Fruit fly (Drosophila melanogaster): ENCODE data around the gene Polr3D.

Polr3D gene

dm6 chr3L:18148418-18148973 is 39.1 kb upstream of the Polr3D start, which contains the start of gene CG7330 (continued):
- TF ChIP-seq Oli (tag; optimal IDR thresholded peaks at IDR 0.05) (peak; percentile 97), B-H2 (GFP tag; optimal IDR thresholded peaks at IDR 0.05) (peak; percentile 51), Dip2 (GFP tag; IDR thresholded peaks at IDR 0.05) (no peak), CG30020 (tag; optimal IDR thresholded peaks at IDR 0.05) (peak; percentile 66), E2f2 (GFP tag; IDR thresholded peaks at IDR 0.05) (peak; percentile 66), Sin3A (optimal IDR thresholded peaks at IDR 0.05) (no peak), CG1233 (GFP tag; optimal IDR thresholded peaks at IDR 0.05) (peak; percentile 87), ems (GFP tag; optimal IDR thresholded peaks at IDR 0.05) (peak; percentile 60), chinmo (GFP tag; IDR thresholded peaks at IDR 0.05; ENCODE audit: partially characterized antibody) (no peak), ttk (GFP tag; IDR thresholded peaks at IDR 0.05) (peak; percentile 91), CG13123 (GFP tag; optimal IDR thresholded peaks at IDR 0.05) (peak; percentile 72), p53 (GFP tag; optimal IDR thresholded peaks at IDR 0.05) (no peak), CG12236 (GFP tag; optimal IDR thresholded peaks at IDR 0.05) (no peak), nerfin-1 (tag; optimal IDR thresholded peaks at IDR 0.05) (peak; percentile 92), fd102C (GFP tag; optimal IDR thresholded peaks at IDR 0.05) (no peak), CG15696 (tag; optimal IDR thresholded peaks at IDR 0.05) (peak; percentile 54), CG3726 (GFP tag; IDR thresholded peaks at IDR 0.05) (peak; percentile 71; the same call in 2 of the 3 replicates), CG11696 (GFP tag; IDR thresholded peaks at IDR 0.05) (peak; percentile 51), CG14860 (GFP tag; IDR thresholded peaks at IDR 0.05; ENCODE audit: partially characterized antibody) (no peak), BEAF-32 (GFP tag; optimal IDR thresholded peaks at IDR 0.05) (no peak), peb (GFP tag; IDR thresholded peaks at IDR 0.05) (peak; percentile 68; the same call in 1 of the 2 replicates), nmo (GFP tag; optimal IDR thresholded peaks at IDR 0.05) (peak; percentile 94), gsb-n (tag; optimal IDR thresholded peaks at IDR 0.05) (peak; percentile 80), HLH3B (GFP tag; IDR thresholded peaks at IDR 0.05) (peak; percentile 88), Fer3 (tag; optimal IDR thresholded peaks at IDR 0.05) (peak; percentile 89), zfh1 (GFP tag; IDR thresholded peaks at IDR 0.05) (peak; percentile 57; the same call in 2 of the 3 replicates), HLH54F (GFP tag; optimal IDR thresholded peaks at IDR 0.05) (peak; percentile 31), CG13296 (GFP tag; optimal IDR thresholded peaks at IDR 0.05) (peak; percentile 96), CG2889 (GFP tag; IDR thresholded peaks at IDR 0.05) (peak; percentile 76; the same call in 2 of the 3 replicates), jigr1 (GFP tag; IDR thresholded peaks at IDR 0.05) (peak; percentile 89), run (tag; optimal IDR thresholded peaks at IDR 0.05) (peak; percentile 95), Dref (GFP tag; IDR thresholded peaks at IDR 0.05) (no peak), dmrt11E (tag; optimal IDR thresholded peaks at IDR 0.05) (no peak), inv (GFP tag; IDR thresholded peaks at IDR 0.05; ENCODE audit: partially characterized antibody) (no peak), vvl (GFP tag; IDR thresholded peaks at IDR 0.05) (peak; percentile 83)

dm6 chr3L:18147596-18147995 is 38.2 kb upstream of the Polr3D start:
- TF ChIP-seq caup (GFP tag; optimal IDR thresholded peaks at IDR 0.05; ENCODE audit: severe bottlenecking) (no peak), CG15514 (GFP tag; optimal IDR thresholded peaks at IDR 0.05) (peak; percentile 93), Ets65A (GFP tag) (peak; percentile 49), Med (GFP tag) (peak; percentile 22)

dm6 chr3L:18146833-18147232 is 37.5 kb upstream of the Polr3D start:
- TF ChIP-seq Dref (GFP tag; IDR thresholded peaks at IDR 0.05) (no peak), Drgx (GFP tag; IDR thresholded peaks at IDR 0.05) (peak; percentile 53), CG8281 (tag; optimal IDR thresholded peaks at IDR 0.05) (no peak), CG3065 (GFP tag; optimal IDR thresholded peaks at IDR 0.05) (no peak), CG10321 (GFP tag; IDR thresholded peaks at IDR 0.05) (no peak), lab (GFP tag; optimal IDR thresholded peaks at IDR 0.05) (no peak), lbe (GFP tag; optimal IDR thresholded peaks at IDR 0.05) (no peak), sim (GFP tag; IDR thresholded peaks at IDR 0.05) (no peak)
